Worm (Caenorhabditis elegans) whole organism, late embryonic: Measurements from ENCODE around the gene srw-121.

Experiments
- F13H6.1 ChIP-seq: sonication (generic microtip); optimal IDR thresholded peaks from 2 replicates; lab custom pipeline; 2016; ENCODE audit warnings: missing genetic modification characterization, missing compliant biosample characterization
- K02D7.2 ChIP-seq: sonication (generic microtip); optimal IDR thresholded peaks from 2 replicates; lab custom pipeline; 2017; ENCODE audit warnings: mild to moderate bottlenecking, missing genetic modification characterization, missing compliant biosample characterization
- K09A11.1 ChIP-seq: sonication (generic microtip); optimal IDR thresholded peaks from 2 replicates; lab custom pipeline; 2017; ENCODE audit warnings: antibody characterized with exemption, mild to moderate bottlenecking, missing genetic modification characterization, missing compliant biosample characterization; ENCODE audit not compliant: insufficient read depth
- T23F11.4 ChIP-seq: fragments of 200-800 bp; sonication (Bioruptor generic); optimal IDR thresholded peaks from 2 replicates; lab custom pipeline; 2018; ENCODE audit warnings: mild to moderate bottlenecking, missing genetic modification characterization, missing compliant biosample characterization
- Y22D7AL.16 ChIP-seq: sonication (generic microtip); optimal IDR thresholded peaks from 2 replicates; lab custom pipeline; 2016; ENCODE audit warnings: missing genetic modification characterization, missing compliant biosample characterization
- ahr-1 ChIP-seq: sonication (generic microtip); optimal IDR thresholded peaks from 2 replicates; lab custom pipeline; 2016; ENCODE audit warnings: missing genetic modification characterization, missing compliant biosample characterization
- ceh-14 ChIP-seq: sonication (generic microtip); optimal IDR thresholded peaks from 2 replicates; lab custom pipeline; 2016; ENCODE audit warnings: missing genotype, missing genetic modification characterization, missing compliant biosample characterization
- ceh-18 ChIP-seq: sonication (generic microtip); optimal IDR thresholded peaks from 2 replicates; lab custom pipeline; 2016; ENCODE audit warnings: missing genetic modification characterization, missing compliant biosample characterization
- ceh-2 ChIP-seq: sonication (generic microtip); optimal IDR thresholded peaks from 2 replicates; lab custom pipeline; 2016; ENCODE audit warnings: missing genotype, missing genetic modification characterization, missing compliant biosample characterization
- ceh-24 ChIP-seq: sonication (generic microtip); optimal IDR thresholded peaks from 2 replicates; lab custom pipeline; 2016; ENCODE audit warnings: mild to moderate bottlenecking, missing genetic modification characterization, missing compliant biosample characterization
- ceh-30 ChIP-seq: fragments of 150-350 bp; optimal IDR thresholded peaks from 2 replicates; lab custom pipeline; 2014; ENCODE audit warnings: missing biosample characterization, missing genetic modification characterization
- ceh-31 ChIP-seq: sonication (generic microtip); optimal IDR thresholded peaks from 2 replicates; lab custom pipeline; 2016; ENCODE audit warnings: missing genetic modification characterization, missing compliant biosample characterization
- ceh-48 ChIP-seq: sonication (generic microtip); optimal IDR thresholded peaks from 2 replicates; lab custom pipeline; 2016; ENCODE audit warnings: missing genetic modification characterization, inconsistent platforms, missing compliant biosample characterization
- ceh-6 ChIP-seq: fragments of 200-800 bp; sonication (Bioruptor generic); optimal IDR thresholded peaks from 2 replicates; lab custom pipeline; 2018; ENCODE audit warnings: mild to moderate bottlenecking, missing genetic modification characterization, missing compliant biosample characterization
- elt-2 ChIP-seq: sonication (generic microtip); optimal IDR thresholded peaks from 2 replicates; lab custom pipeline; 2016; ENCODE audit warnings: missing genetic modification reagents, missing genetic modification characterization, missing compliant biosample characterization
- elt-4 ChIP-seq: sonication (generic microtip); optimal IDR thresholded peaks from 2 replicates; lab custom pipeline; 2016; ENCODE audit warnings: missing genetic modification characterization, missing compliant biosample characterization
- eyg-1 ChIP-seq: sonication (generic microtip); optimal IDR thresholded peaks from 2 replicates; lab custom pipeline; 2016; ENCODE audit warnings: missing genotype, missing genetic modification characterization, missing compliant biosample characterization
- gmeb-2 ChIP-seq: sonication (generic microtip); optimal IDR thresholded peaks from 2 replicates; lab custom pipeline; 2016; ENCODE audit warnings: missing genetic modification characterization, inconsistent platforms, missing compliant biosample characterization
- hlh-13 ChIP-seq: fragments of 200-800 bp; sonication (Bioruptor generic); optimal IDR thresholded peaks from 2 replicates; lab custom pipeline; 2018; ENCODE audit warnings: mild to moderate bottlenecking, missing genetic modification characterization, missing compliant biosample characterization
- hlh-15 ChIP-seq: sonication (generic microtip); optimal IDR thresholded peaks from 2 replicates; lab custom pipeline; 2016; ENCODE audit warnings: missing genetic modification characterization, missing compliant biosample characterization
- hlh-30 ChIP-seq: sonication (generic microtip); optimal IDR thresholded peaks from 2 replicates; lab custom pipeline; 2017; ENCODE audit warnings: antibody characterized with exemption, missing genetic modification characterization, missing compliant biosample characterization; ENCODE audit not compliant: insufficient read depth
- hlh-6 ChIP-seq: sonication (generic microtip); optimal IDR thresholded peaks from 2 replicates; lab custom pipeline; 2016; ENCODE audit warnings: missing genotype, missing genetic modification characterization, missing compliant biosample characterization
- lin-11 ChIP-seq: fragments of 200-800 bp; sonication (Bioruptor generic); optimal IDR thresholded peaks from 2 replicates; lab custom pipeline; 2018; ENCODE audit warnings: mild to moderate bottlenecking, missing genetic modification characterization, missing compliant biosample characterization
- mec-3 ChIP-seq: sonication (generic microtip); optimal IDR thresholded peaks from 2 replicates; lab custom pipeline; 2016; ENCODE audit warnings: borderline replicate concordance, missing genetic modification characterization, missing compliant biosample characterization
- nfya-1 ChIP-seq: sonication (generic microtip); optimal IDR thresholded peaks from 2 replicates; lab custom pipeline; 2017; ENCODE audit warnings: missing genetic modification characterization, mild to moderate bottlenecking, missing compliant biosample characterization, antibody characterized with exemption, moderate library complexity
- nhr-11 ChIP-seq: fragments of 150-350 bp; optimal IDR thresholded peaks from 2 replicates; lab custom pipeline; 2014; ENCODE audit warnings: missing biosample characterization, missing genetic modification characterization
- npax-4 ChIP-seq: sonication (generic microtip); optimal IDR thresholded peaks from 2 replicates; lab custom pipeline; 2016; ENCODE audit warnings: missing genetic modification characterization, missing compliant biosample characterization
- odd-2 ChIP-seq: sonication (generic microtip); optimal IDR thresholded peaks from 2 replicates; lab custom pipeline; 2017; ENCODE audit warnings: antibody characterized with exemption, mild to moderate bottlenecking, missing genetic modification characterization, missing compliant biosample characterization
- pat-9 ChIP-seq: fragments of 200-800 bp; sonication (Bioruptor generic); optimal IDR thresholded peaks from 2 replicates; lab custom pipeline; 2018; ENCODE audit warnings: mild to moderate bottlenecking, missing genetic modification characterization, moderate library complexity, missing compliant biosample characterization
- pha-4 ChIP-seq: fragments of 150-350 bp; optimal IDR thresholded peaks from 2 replicates; lab custom pipeline; 2018; ENCODE audit warnings: missing biosample characterization, missing genetic modification reagents, missing genetic modification characterization
- pqm-1 ChIP-seq: sonication (generic microtip); optimal IDR thresholded peaks from 2 replicates; lab custom pipeline; 2016; ENCODE audit warnings: missing genetic modification characterization, missing compliant biosample characterization
- ref-2 ChIP-seq: sonication (generic microtip); optimal IDR thresholded peaks from 2 replicates; lab custom pipeline; 2016; ENCODE audit warnings: missing genetic modification characterization, missing compliant biosample characterization
- rnt-1 ChIP-seq: sonication (generic microtip); optimal IDR thresholded peaks from 2 replicates; lab custom pipeline; 2016; ENCODE audit warnings: missing genetic modification characterization, missing compliant biosample characterization
- sdc-2 ChIP-seq: sonication (generic microtip); optimal IDR thresholded peaks from 2 replicates; lab custom pipeline; 2016; ENCODE audit warnings: missing genotype, missing genetic modification characterization, missing compliant biosample characterization
- sox-2 ChIP-seq: fragments of 200-800 bp; sonication (Bioruptor generic); IDR thresholded peaks from 2 replicates; pipeline ENCODE4 v1.3.6; 2022; ENCODE audit warnings: missing genetic modification reagents, missing genetic modification characterization, missing compliant biosample characterization
- sox-4 ChIP-seq: sonication (generic microtip); optimal IDR thresholded peaks from 2 replicates; lab custom pipeline; 2017; ENCODE audit warnings: mild to moderate bottlenecking, missing genetic modification characterization, inconsistent platforms, missing compliant biosample characterization
- tbx-2 ChIP-seq: sonication (generic microtip); optimal IDR thresholded peaks from 2 replicates; lab custom pipeline; 2016; ENCODE audit warnings: missing genetic modification characterization, missing compliant biosample characterization
- unc-3 ChIP-seq, 2 experiments: fragments of 200-800 bp in 1 of 2; sonication (Bioruptor generic) in 1 of 2; sonication (generic microtip) in 1 of 2; conservative IDR thresholded peaks in 1 of 2; optimal IDR thresholded peaks in 1 of 2; 2 replicates each; pipeline versions ENCODE4 v1.3.6 to Lab custom; 2016 to 2022; ENCODE audit warnings: missing compliant biosample characterization in 2 of 2, missing genetic modification characterization in 2 of 2, missing genetic modification reagents in 1 of 2
- unc-55 ChIP-seq: sonication (generic microtip); optimal IDR thresholded peaks from 2 replicates; lab custom pipeline; 2017; ENCODE audit warnings: missing biosample characterization, missing genetic modification reagents, missing genetic modification characterization
- unc-86 ChIP-seq: sonication (generic microtip); optimal IDR thresholded peaks from 2 replicates; lab custom pipeline; 2016; ENCODE audit warnings: missing genetic modification characterization, missing compliant biosample characterization
- zip-5 ChIP-seq: sonication (generic microtip); optimal IDR thresholded peaks from 2 replicates; lab custom pipeline; 2016; ENCODE audit warnings: missing genetic modification characterization, missing compliant biosample characterization

srw-121 gene

ce11 chrV:3024274-3024673 lies 32.9 kb upstream of the srw-121 start, which contains the start of gene asp-8:
Gene asp-8, plus strand, starts transcription at chrV:3024549.
- TF ChIP-seq ceh-18 (tag; lab: Kevin White, UChicago) = no peak
- no peak for TF ChIP-seq odd-2
- TF ChIP-seq elt-2 (tag; lab: Kevin White, UChicago) = no peak
- TF ChIP-seq ceh-6 (GFP tag; lab: Kevin White, UChicago) = no peak
- TF ChIP-seq unc-55 (GFP tag; lab: Kevin White, UChicago) = no peak
- TF ChIP-seq K02D7.2 (tag; lab: Kevin White, UChicago) = no peak
- no peak for TF ChIP-seq elt-4 (tag; lab: Kevin White, UChicago)
- TF ChIP-seq tbx-2 (tag; lab: Kevin White, UChicago) = no peak
- no peak for TF ChIP-seq npax-4
- TF ChIP-seq ahr-1 = no peak
- no peak for TF ChIP-seq hlh-13 (GFP tag; lab: Kevin White, UChicago)
- no peak for TF ChIP-seq pha-4 (tag; lab: Kevin White, UChicago)
- TF ChIP-seq sox-4 = no peak
- TF ChIP-seq sox-2 = no peak
- TF ChIP-seq sdc-2 (tag; lab: Kevin White, UChicago) = no peak
- TF ChIP-seq ceh-31 (tag; lab: Kevin White, UChicago) = no peak

DNA sequence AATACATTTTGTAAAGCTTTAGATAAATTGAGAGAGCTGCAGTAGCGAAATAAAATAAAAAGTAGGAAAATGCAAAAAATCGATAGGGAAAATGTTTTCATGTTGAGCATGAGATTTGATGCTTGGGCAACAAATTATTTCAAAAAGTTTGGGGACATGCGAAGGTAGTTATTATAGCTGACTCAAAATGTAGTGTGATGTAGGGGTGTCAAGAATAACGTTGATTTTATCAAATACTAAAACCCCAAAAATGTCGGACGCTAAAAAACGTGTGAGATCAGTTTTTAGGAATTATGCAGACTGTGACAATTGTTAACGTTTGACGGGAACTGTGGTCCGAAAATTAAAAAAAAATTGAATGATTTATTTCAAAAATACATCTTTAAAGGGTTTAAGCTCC lies 29.9 kb upstream of the srw-121 start, which contains the start of gene irld-12:
irld-12 (minus strand) TSS at position 101 of the 400 bp plus-strand sequence.
- TF ChIP-seq F13H6.1 (tag; lab: Kevin White, UChicago) = no peak
- no peak for TF ChIP-seq nfya-1 (tag; lab: Kevin White, UChicago)
- TF ChIP-seq lin-11 = no peak
- TF ChIP-seq pqm-1 (tag; lab: Kevin White, UChicago) = no peak
- TF ChIP-seq hlh-15 = no peak
- TF ChIP-seq pat-9 (tag; lab: Kevin White, UChicago) = no peak
- TF ChIP-seq ceh-2 (tag; lab: Kevin White, UChicago) = no peak
- no peak for TF ChIP-seq ceh-14 (tag; lab: Kevin White, UChicago)
- TF ChIP-seq ref-2 (tag; lab: Kevin White, UChicago) = no peak
- TF ChIP-seq npax-4 = no peak
- no peak for TF ChIP-seq K02D7.2 (tag; lab: Kevin White, UChicago)
- TF ChIP-seq rnt-1 (tag; lab: Kevin White, UChicago) = no peak
- TF ChIP-seq ceh-48 (tag; lab: Kevin White, UChicago) = no peak
- TF ChIP-seq mec-3 (tag; lab: Kevin White, UChicago) = no peak
- no peak for TF ChIP-seq nhr-11 (tag; lab: Kevin White, UChicago)
- TF ChIP-seq Y22D7AL.16 (tag; lab: Kevin White, UChicago) = no peak

ce11 chrV:3017930-3018329 lies 26.5 kb upstream of the srw-121 start:
- TF ChIP-seq eyg-1 (tag; lab: Kevin White, UChicago) (no peak), T23F11.4 (no peak), ahr-1 (no peak), npax-4 (no peak), ceh-30 (tag; lab: Kevin White, UChicago) (no peak), hlh-6 (no peak), K09A11.1 (no peak), hlh-30 (tag; lab: Kevin White, UChicago) (no peak), ceh-24 (tag; lab: Kevin White, UChicago) (no peak), tbx-2 (tag; lab: Kevin White, UChicago) (no peak), zip-5 (tag; lab: Kevin White, UChicago) (no peak), unc-3 (GFP tag; conservative IDR thresholded peaks at IDR 0.05; lab: Robert Waterston, UW) (no peak), unc-3 (tag; optimal IDR thresholded peaks at IDR 0.05; lab: Kevin White, UChicago) (no peak), unc-86 (tag; lab: Kevin White, UChicago) (no peak), ceh-18 (tag; lab: Kevin White, UChicago) (no peak), mec-3 (tag; lab: Kevin White, UChicago) (no peak), gmeb-2 (tag; lab: Kevin White, UChicago) (no peak)
